Worm (Caenorhabditis elegans) whole organism, mixed stage, embryonic: ENCODE measurements around the gene unc-97.

ENCODE experiments used
- M03D4.4 ChIP-seq: sonication (generic microtip); optimal IDR thresholded peaks from 2 replicates; lab custom pipeline; 2017; ENCODE audit warnings: mild to moderate bottlenecking, missing genetic modification characterization, missing compliant biosample characterization
- bed-3 ChIP-seq: fragments of 200-800 bp; sonication (Bioruptor generic); optimal IDR thresholded peaks from 3 replicates; lab custom pipeline; 2018; ENCODE audit warnings: mild to moderate bottlenecking, missing genetic modification characterization, moderate library complexity, missing compliant biosample characterization
- ceh-39 ChIP-seq: fragments of 150-350 bp; optimal IDR thresholded peaks from 2 replicates; lab custom pipeline; 2014; ENCODE audit warnings: missing biosample characterization, missing genetic modification characterization
- ceh-43 ChIP-seq: fragments of 200-800 bp; sonication (Bioruptor generic); optimal IDR thresholded peaks from 2 replicates; lab custom pipeline; 2018; ENCODE audit warnings: mild to moderate bottlenecking, missing genetic modification characterization, moderate library complexity, missing compliant biosample characterization
- ceh-83 ChIP-seq: fragments of 200-800 bp; sonication (Bioruptor generic); optimal IDR thresholded peaks from 2 replicates; lab custom pipeline; 2018; ENCODE audit warnings: mild to moderate bottlenecking, missing genetic modification characterization, missing compliant biosample characterization
- cnd-1 ChIP-seq: fragments of 200-800 bp; sonication (Bioruptor generic); optimal IDR thresholded peaks from 2 replicates; lab custom pipeline; 2018; ENCODE audit warnings: mild to moderate bottlenecking, missing genetic modification characterization, missing compliant biosample characterization
- drap-1 ChIP-seq: fragments of 200-800 bp; sonication (Bioruptor generic); optimal IDR thresholded peaks from 3 replicates; lab custom pipeline; 2018; ENCODE audit warnings: mild to moderate bottlenecking, missing genetic modification characterization, missing compliant biosample characterization
- elt-1 ChIP-seq: sonication (generic microtip); optimal IDR thresholded peaks from 2 replicates; lab custom pipeline; 2017; ENCODE audit warnings: missing genetic modification characterization, mild to moderate bottlenecking, missing compliant biosample characterization, antibody characterized with exemption, moderate library complexity, borderline replicate concordance; ENCODE audit not compliant: insufficient read depth
- elt-3 ChIP-seq: fragments of 150-350 bp; optimal IDR thresholded peaks from 2 replicates; lab custom pipeline; 2014; ENCODE audit warnings: missing biosample characterization, missing genetic modification characterization
- flh-1 ChIP-seq: fragments of 200-800 bp; sonication (Bioruptor generic); optimal IDR thresholded peaks from 2 replicates; lab custom pipeline; 2018; ENCODE audit warnings: mild to moderate bottlenecking, missing genetic modification characterization, moderate library complexity, missing compliant biosample characterization
- ham-2 ChIP-seq: fragments of 200-800 bp; sonication (Bioruptor generic); optimal IDR thresholded peaks from 2 replicates; lab custom pipeline; 2018; ENCODE audit warnings: mild to moderate bottlenecking, missing genetic modification characterization, missing compliant biosample characterization
- hlh-1 ChIP-seq: fragments of 150-350 bp; optimal IDR thresholded peaks from 2 replicates; lab custom pipeline; 2014; ENCODE audit warnings: missing biosample characterization, missing genetic modification reagents, missing genetic modification characterization
- lin-13 ChIP-seq: fragments of 150-350 bp; optimal IDR thresholded peaks from 2 replicates; lab custom pipeline; 2014; ENCODE audit warnings: missing biosample characterization, missing genetic modification characterization
- lin-32 ChIP-seq: fragments of 200-800 bp; sonication (Bioruptor generic); optimal IDR thresholded peaks from 2 replicates; lab custom pipeline; 2018; ENCODE audit warnings: mild to moderate bottlenecking, missing genetic modification characterization, missing compliant biosample characterization
- lsy-2 ChIP-seq: fragments of 150-350 bp; optimal IDR thresholded peaks from 2 replicates; lab custom pipeline; 2014; ENCODE audit warnings: missing biosample characterization, missing genetic modification characterization
- mep-1 ChIP-seq: fragments of 150-350 bp; optimal IDR thresholded peaks from 2 replicates; lab custom pipeline; 2017; ENCODE audit warnings: missing biosample characterization, missing genetic modification reagents, missing genetic modification characterization, inconsistent platforms
- mls-2 ChIP-seq: sonication (generic microtip); optimal IDR thresholded peaks from 2 replicates; lab custom pipeline; 2016; ENCODE audit warnings: mild to moderate bottlenecking, missing genetic modification characterization, moderate library complexity, missing compliant biosample characterization
- nhr-12 ChIP-seq: fragments of 150-350 bp; optimal IDR thresholded peaks from 2 replicates; lab custom pipeline; 2014; ENCODE audit warnings: missing biosample characterization, missing genetic modification characterization
- nhr-2 ChIP-seq: fragments of 150-350 bp; optimal IDR thresholded peaks from 2 replicates; lab custom pipeline; 2014; ENCODE audit warnings: missing biosample characterization, missing genetic modification characterization
- nhr-28 ChIP-seq: fragments of 150-350 bp; optimal IDR thresholded peaks from 2 replicates; lab custom pipeline; 2014; ENCODE audit warnings: missing biosample characterization, missing genetic modification characterization
- nhr-76 ChIP-seq: sonication (generic microtip); optimal IDR thresholded peaks from 2 replicates; lab custom pipeline; 2017; ENCODE audit warnings: missing biosample characterization, missing genetic modification characterization
- pha-4 ChIP-seq: fragments of 150-350 bp; optimal IDR thresholded peaks from 2 replicates; lab custom pipeline; 2018; ENCODE audit warnings: missing biosample characterization, missing genetic modification reagents, missing genetic modification characterization
- sptf-1 ChIP-seq: sonication (generic microtip); optimal IDR thresholded peaks from 2 replicates; lab custom pipeline; 2017; ENCODE audit warnings: mild to moderate bottlenecking, missing genetic modification characterization, moderate library complexity, missing compliant biosample characterization
- tbx-8 ChIP-seq: fragments of 200-800 bp; sonication (Bioruptor generic); optimal IDR thresholded peaks from 2 replicates; lab custom pipeline; 2018; ENCODE audit warnings: mild to moderate bottlenecking, missing genetic modification characterization, moderate library complexity, missing compliant biosample characterization
- unc-120 ChIP-seq: sonication (generic microtip); optimal IDR thresholded peaks from 2 replicates; lab custom pipeline; 2017; ENCODE audit warnings: missing genetic modification characterization, missing compliant biosample characterization; ENCODE audit not compliant: poor library complexity, severe bottlenecking
- unc-39 ChIP-seq: fragments of 150-350 bp; optimal IDR thresholded peaks from 2 replicates; lab custom pipeline; 2014; ENCODE audit warnings: missing biosample characterization, missing genetic modification characterization
- unc-62 ChIP-seq: fragments of 150-350 bp; optimal IDR thresholded peaks from 2 replicates; lab custom pipeline; 2014; ENCODE audit warnings: missing biosample characterization, missing genetic modification reagents, missing genetic modification characterization
- zip-8 ChIP-seq: fragments of 150-350 bp; optimal IDR thresholded peaks from 2 replicates; lab custom pipeline; 2014; ENCODE audit warnings: missing biosample characterization, missing genetic modification characterization
- ztf-11 ChIP-seq: fragments of 150-350 bp; optimal IDR thresholded peaks from 2 replicates; lab custom pipeline; 2014; ENCODE audit warnings: missing biosample characterization, missing genetic modification characterization

Gene unc-97

DNA sequence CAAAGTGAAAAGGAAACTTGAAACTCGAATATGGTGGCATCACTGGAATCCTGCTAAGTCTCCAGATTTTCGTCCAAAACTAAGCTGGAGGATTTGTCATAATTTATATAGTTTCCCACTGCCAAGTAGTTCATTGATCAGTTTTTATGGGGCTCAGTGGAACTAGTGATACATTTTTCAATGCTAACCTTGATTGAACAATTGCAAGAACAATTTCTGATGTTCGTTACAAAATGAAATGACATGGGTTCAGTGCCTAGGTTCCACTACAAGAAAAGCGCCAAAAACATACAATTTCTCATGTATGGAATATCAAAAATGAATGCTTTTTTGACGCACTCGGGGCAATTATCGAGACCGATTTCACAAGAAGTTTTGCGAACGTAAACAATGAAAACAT, 28.9 kb downstream of the unc-97 start:
- TF ChIP-seq flh-1 (GFP tag; lab: Kevin White, UChicago) (no peak), tbx-8 (GFP tag; lab: Kevin White, UChicago) (no peak), ceh-83 (GFP tag; lab: Kevin White, UChicago) (no peak), ceh-39 (tag; lab: Kevin White, UChicago) (no peak), mep-1 (no peak), lin-13 (tag; lab: Kevin White, UChicago) (no peak), nhr-12 (tag; lab: Kevin White, UChicago) (no peak), drap-1 (GFP tag; lab: Kevin White, UChicago) (no peak), lsy-2 (tag; lab: Kevin White, UChicago) (no peak), M03D4.4 (tag; lab: Kevin White, UChicago) (no peak), mls-2 (tag; lab: Kevin White, UChicago) (no peak)

DNA sequence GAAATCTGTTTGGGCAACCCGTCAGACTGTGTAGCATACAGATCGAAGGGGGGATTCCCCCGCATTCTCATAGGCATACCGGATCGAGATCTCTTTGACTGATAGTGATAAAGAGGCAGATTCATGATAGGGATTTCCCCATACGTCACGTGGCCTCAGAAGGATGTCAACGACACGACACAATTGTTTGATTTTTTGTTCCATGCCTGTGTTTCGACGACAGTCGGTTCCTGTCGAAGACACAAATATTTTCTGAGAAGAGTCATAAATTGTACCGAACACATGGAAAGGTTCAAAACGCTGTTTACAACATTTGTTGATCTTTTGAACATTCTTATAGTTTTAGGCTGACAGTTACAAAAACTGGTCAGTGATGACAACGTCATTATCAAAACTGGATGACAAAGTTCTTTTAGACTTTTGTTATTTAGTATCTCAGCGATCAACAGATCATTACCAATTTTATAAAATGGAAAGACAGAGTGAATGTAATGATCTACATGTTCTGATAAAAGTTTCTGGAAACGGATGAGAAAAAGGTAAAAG, 35.6 kb downstream of the unc-97 start:
- TF ChIP-seq elt-3 (tag; lab: Kevin White, UChicago), result no peak
- TF ChIP-seq ham-2 (GFP tag; lab: Kevin White, UChicago), result no peak
- TF ChIP-seq nhr-12 (tag; lab: Kevin White, UChicago), result no peak
- TF ChIP-seq zip-8 (tag; lab: Kevin White, UChicago), result no peak
- no peak for TF ChIP-seq mep-1
- TF ChIP-seq nhr-2 (tag; lab: Kevin White, UChicago), result no peak
- TF ChIP-seq mls-2 (tag; lab: Kevin White, UChicago), result no peak

DNA sequence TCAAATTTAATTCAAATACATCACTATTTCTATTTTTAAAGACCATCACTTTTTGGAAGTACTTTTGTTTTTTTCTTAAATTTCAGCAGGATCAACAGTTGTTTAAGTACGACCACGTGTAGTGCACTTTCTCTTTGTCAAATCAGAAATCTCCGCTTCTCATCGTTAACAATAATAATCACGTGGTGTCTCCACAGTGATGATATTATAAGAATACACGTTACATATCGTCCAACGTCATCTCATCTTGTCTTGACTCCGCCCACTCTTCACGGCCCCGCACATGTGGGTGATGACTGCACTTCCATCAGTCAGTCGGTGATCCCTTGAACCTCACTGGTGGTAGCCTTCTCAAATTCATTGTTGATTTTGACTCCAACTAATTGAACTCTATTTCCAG, 37.0 kb downstream of the unc-97 start, which contains the start of gene argn-1:
Gene argn-1, plus strand, starts transcription at position 83 of the 400 bp plus-strand sequence.
- TF ChIP-seq lin-32 (GFP tag; lab: Kevin White, UChicago) (no peak), hlh-1 (no peak)

DNA sequence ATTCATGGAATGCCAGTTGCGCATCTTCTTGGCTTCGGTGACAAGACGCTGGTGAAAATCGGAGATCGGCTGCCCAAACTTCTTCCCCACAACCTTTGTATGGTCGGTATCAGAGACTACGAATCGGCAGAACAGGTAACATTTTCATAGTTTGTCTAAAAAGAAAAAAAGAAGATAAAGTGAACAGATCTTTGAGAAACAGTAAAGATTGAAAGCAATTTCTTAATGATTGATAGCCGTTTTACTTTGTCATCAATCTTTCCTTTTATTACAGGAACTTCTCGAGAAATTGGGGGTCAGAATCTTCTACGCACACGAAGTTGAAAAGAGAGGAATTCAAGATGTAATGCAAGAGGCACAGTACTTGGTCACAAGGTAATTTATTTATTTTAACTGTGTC, 38.1 kb downstream of the unc-97 start:
- TF ChIP-seq mep-1 (no peak), flh-1 (GFP tag; lab: Kevin White, UChicago) (no peak), unc-120 (tag; lab: Kevin White, UChicago) (no peak), M03D4.4 (tag; lab: Kevin White, UChicago) (no peak), nhr-28 (tag; lab: Kevin White, UChicago) (no peak), nhr-12 (tag; lab: Kevin White, UChicago) (no peak), ham-2 (GFP tag; lab: Kevin White, UChicago) (no peak), lsy-2 (tag; lab: Kevin White, UChicago) (no peak), ceh-83 (GFP tag; lab: Kevin White, UChicago) (no peak), unc-62 (GFP tag; lab: Kevin White, UChicago) (no peak), lin-32 (GFP tag; lab: Kevin White, UChicago) (no peak), sptf-1 (no peak), bed-3 (GFP tag; lab: Kevin White, UChicago) (no peak)

DNA sequence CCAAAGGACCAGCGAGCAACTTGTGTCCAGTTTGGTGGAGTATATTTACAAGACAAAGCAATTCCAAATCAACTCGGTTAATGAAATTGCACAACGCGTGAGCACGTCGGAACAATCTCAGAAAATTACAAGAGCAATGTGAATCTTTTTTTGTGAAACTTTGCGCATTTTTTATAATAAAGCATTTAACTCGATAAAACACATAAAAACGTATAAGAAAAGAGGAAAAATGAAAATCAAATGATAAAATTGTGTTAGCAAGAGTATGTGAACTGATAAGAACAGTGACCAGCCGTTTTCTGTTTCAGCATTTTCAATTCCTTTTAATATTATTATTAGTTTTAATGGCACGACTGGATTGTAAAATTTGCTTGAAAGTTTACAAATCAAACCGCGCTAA, 38.7 kb downstream of the unc-97 start, which contains the start of gene T22B7.8:
Gene T22B7.8, plus strand, starts transcription at position 301 of the 400 bp plus-strand sequence.
- TF ChIP-seq ceh-43 (GFP tag; lab: Kevin White, UChicago) (no peak), tbx-8 (GFP tag; lab: Kevin White, UChicago) (no peak), unc-39 (tag; lab: Kevin White, UChicago) (no peak), lin-32 (GFP tag; lab: Kevin White, UChicago) (no peak), cnd-1 (tag; lab: Kevin White, UChicago) (no peak), lin-13 (tag; lab: Kevin White, UChicago) (no peak), ztf-11 (tag; lab: Kevin White, UChicago) (no peak), mep-1 (no peak), ham-2 (GFP tag; lab: Kevin White, UChicago) (no peak), nhr-76 (tag; lab: Kevin White, UChicago) (no peak), drap-1 (GFP tag; lab: Kevin White, UChicago) (no peak), pha-4 (no peak), lsy-2 (tag; lab: Kevin White, UChicago) (no peak), unc-120 (tag; lab: Kevin White, UChicago) (no peak), elt-3 (tag; lab: Kevin White, UChicago) (no peak), elt-1 (tag; lab: Kevin White, UChicago) (no peak), hlh-1 (no peak), zip-8 (tag; lab: Kevin White, UChicago) (no peak), flh-1 (GFP tag; lab: Kevin White, UChicago) (no peak)
- TF ChIP-seq, all 35 proteins: peak for 0
